Fruit fly (Drosophila melanogaster) whole organism, embryonic: ENCODE measurements around the gene CG12519.

Experiments
- B-H2 ChIP-seq: fragments of 200-800 bp; sonication (Bioruptor generic); optimal IDR thresholded peaks from 2 replicates; lab custom pipeline; 2018; ENCODE audit warnings: missing biosample characterization, mild to moderate bottlenecking, missing genetic modification characterization
- Bteb2 ChIP-seq: fragments of 200-800 bp; sonication (Bioruptor generic); optimal IDR thresholded peaks from 2 replicates; lab custom pipeline; 2016; ENCODE audit warnings: missing biosample characterization, missing genetic modification characterization
- C15 ChIP-seq: fragments of 200-800 bp; sonication (Bioruptor generic); IDR thresholded peaks from 3 replicates; pipeline ENCODE4 v1.3.6; 2022; ENCODE audit warnings: missing biosample characterization, missing genetic modification characterization
- CG10147 ChIP-seq: fragments of 200-800 bp; sonication (Bioruptor generic); optimal IDR thresholded peaks from 2 replicates; lab custom pipeline; 2019; ENCODE audit warnings: missing biosample characterization, mild to moderate bottlenecking, missing genetic modification characterization, moderate library complexity
- CG10431 ChIP-seq: fragments of 200-800 bp; sonication (Bioruptor generic); optimal IDR thresholded peaks from 3 replicates; lab custom pipeline; 2018; ENCODE audit warnings: missing biosample characterization, mild to moderate bottlenecking, missing genetic modification characterization
- CG10462 ChIP-seq: fragments of 200-800 bp; sonication (Bioruptor generic); optimal IDR thresholded peaks from 2 replicates; lab custom pipeline; 2016; ENCODE audit warnings: missing biosample characterization, missing genetic modification characterization
- CG10654 ChIP-seq: fragments of 200-800 bp; sonication (Bioruptor generic); optimal IDR thresholded peaks from 2 replicates; lab custom pipeline; 2016; ENCODE audit warnings: missing biosample characterization, missing genetic modification characterization
- CG11456 ChIP-seq: fragments of 200-800 bp; sonication (Bioruptor generic); IDR thresholded peaks from 3 replicates; pipeline ENCODE4 v1.3.6; 2022; ENCODE audit warnings: missing biosample characterization, missing genetic modification characterization
- CG12219 ChIP-seq: fragments of 200-800 bp; sonication (Bioruptor generic); optimal IDR thresholded peaks from 3 replicates; lab custom pipeline; 2018; ENCODE audit warnings: missing biosample characterization, mild to moderate bottlenecking, missing genetic modification characterization
- CG1233 ChIP-seq: fragments of 200-800 bp; sonication (Bioruptor generic); optimal IDR thresholded peaks from 4 replicates; lab custom pipeline; 2018; ENCODE audit warnings: missing biosample characterization, mild to moderate bottlenecking, missing genetic modification characterization
- CG12391 ChIP-seq: fragments of 200-800 bp; sonication (Bioruptor generic); optimal IDR thresholded peaks from 3 replicates; lab custom pipeline; 2018; ENCODE audit warnings: missing biosample characterization, mild to moderate bottlenecking, missing genetic modification characterization, moderate library complexity
- CG13296 ChIP-seq: fragments of 200-800 bp; sonication (Bioruptor generic); optimal IDR thresholded peaks from 3 replicates; lab custom pipeline; 2018; ENCODE audit warnings: missing biosample characterization, mild to moderate bottlenecking, missing genetic modification characterization
- CG14441 ChIP-seq: fragments of 200-800 bp; sonication (Bioruptor generic); IDR thresholded peaks from 2 replicates; pipeline ENCODE4 v1.3.6; 2022; ENCODE audit warnings: missing biosample characterization, missing genetic modification characterization
- CG15073 ChIP-seq: fragments of 200-800 bp; sonication (Bioruptor generic); optimal IDR thresholded peaks from 2 replicates; lab custom pipeline; 2016; ENCODE audit warnings: missing biosample characterization, missing genetic modification characterization
- CG16815 ChIP-seq: fragments of 200-800 bp; sonication (Bioruptor generic); optimal IDR thresholded peaks from 3 replicates; lab custom pipeline; 2017; ENCODE audit warnings: missing biosample characterization, mild to moderate bottlenecking, missing genetic modification characterization
- CG17328 ChIP-seq: fragments of 200-800 bp; sonication (Bioruptor generic); IDR thresholded peaks from 2 replicates; pipeline ENCODE4 v1.3.6; 2022; ENCODE audit warnings: missing biosample characterization, missing genetic modification characterization
- CG18011 ChIP-seq: fragments of 200-800 bp; sonication (Bioruptor generic); optimal IDR thresholded peaks from 2 replicates; lab custom pipeline; 2017; ENCODE audit warnings: missing biosample characterization, missing genetic modification characterization, mild to moderate bottlenecking, moderate library complexity, missing genotype
- CG31224 ChIP-seq: fragments of 200-800 bp; sonication (Bioruptor generic); IDR thresholded peaks from 2 replicates; pipeline ENCODE4 v1.3.6; 2022; ENCODE audit warnings: missing biosample characterization, missing genetic modification characterization
- CG32772 ChIP-seq: fragments of 200-800 bp; sonication (Bioruptor generic); IDR thresholded peaks from 2 replicates; pipeline ENCODE4 v1.3.6; 2022; ENCODE audit warnings: missing biosample characterization, missing genetic modification characterization
- CG4282 ChIP-seq: fragments of 200-800 bp; sonication (Bioruptor generic); optimal IDR thresholded peaks from 2 replicates; lab custom pipeline; 2016; ENCODE audit warnings: missing biosample characterization, missing genetic modification characterization
- CG8290 ChIP-seq, 3 experiments: fragments of 200-800 bp; sonication (Bioruptor generic); optimal IDR thresholded peaks; 2 replicates each; lab custom pipeline; 2016 to 2019; ENCODE audit warnings: missing biosample characterization in 3 of 3, missing genetic modification characterization in 3 of 3, mild to moderate bottlenecking in 2 of 3, moderate library complexity in 1 of 3
- CG8359 ChIP-seq: fragments of 200-800 bp; sonication (Bioruptor generic); optimal IDR thresholded peaks from 2 replicates; lab custom pipeline; 2017; ENCODE audit warnings: missing biosample characterization, mild to moderate bottlenecking, missing genetic modification characterization, borderline replicate concordance
- CG9609 ChIP-seq: fragments of 200-800 bp; sonication (Bioruptor generic); optimal IDR thresholded peaks from 3 replicates; lab custom pipeline; 2016; ENCODE audit warnings: missing biosample characterization, missing genetic modification characterization
- CG9932 ChIP-seq: fragments of 200-800 bp; sonication (Bioruptor generic); IDR thresholded peaks from 2 replicates; pipeline ENCODE4 v1.3.6; 2022; ENCODE audit warnings: missing biosample characterization, missing genetic modification characterization
- Deaf1 ChIP-seq: fragments of 200-800 bp; optimal IDR thresholded peaks from 3 replicates; lab custom pipeline; 2019; ENCODE audit warnings: missing biosample characterization, mild to moderate bottlenecking, missing genetic modification characterization, moderate library complexity
- Dp ChIP-seq: fragments of 200-800 bp; sonication (Bioruptor generic); optimal IDR thresholded peaks from 2 replicates; lab custom pipeline; 2018; ENCODE audit warnings: missing biosample characterization, mild to moderate bottlenecking, missing genetic modification characterization, moderate library complexity
- E2f1 ChIP-seq: fragments of 200-800 bp; sonication (Bioruptor generic); IDR thresholded peaks from 2 replicates; pipeline ENCODE4 v1.3.6; 2022; ENCODE audit warnings: missing biosample characterization, missing genetic modification characterization
- Fer1 ChIP-seq: fragments of 200-800 bp; sonication (Bioruptor generic); optimal IDR thresholded peaks from 2 replicates; lab custom pipeline; 2017; ENCODE audit warnings: missing biosample characterization, mild to moderate bottlenecking, missing genetic modification characterization
- H15 ChIP-seq: fragments of 200-800 bp; sonication (Bioruptor generic); IDR thresholded peaks from 3 replicates; pipeline ENCODE4 v1.3.6; 2022; ENCODE audit warnings: missing biosample characterization, missing genetic modification characterization
- HHEX ChIP-seq: fragments of 200-800 bp; sonication (Bioruptor generic); optimal IDR thresholded peaks from 3 replicates; lab custom pipeline; 2017; ENCODE audit warnings: missing biosample characterization, mild to moderate bottlenecking, missing genetic modification characterization, missing genetic modification reagents
- HLHmδ ChIP-seq: fragments of 200-800 bp; sonication (Bioruptor generic); optimal IDR thresholded peaks from 2 replicates; lab custom pipeline; 2018; ENCODE audit warnings: missing biosample characterization, mild to moderate bottlenecking, missing genetic modification characterization, moderate library complexity
- Lim3 ChIP-seq: fragments of 200-800 bp; sonication (Bioruptor generic); IDR thresholded peaks from 2 replicates; pipeline ENCODE4 v1.3.6; 2022; ENCODE audit warnings: missing biosample characterization, missing genetic modification characterization
- NFAT ChIP-seq: fragments of 200-800 bp; sonication (Bioruptor generic); IDR thresholded peaks from 2 replicates; pipeline ENCODE4 v1.3.6; 2022; ENCODE audit warnings: missing biosample characterization, missing genetic modification characterization
- Neu2 ChIP-seq: fragments of 200-800 bp; sonication (Bioruptor generic); optimal IDR thresholded peaks from 3 replicates; lab custom pipeline; 2016; ENCODE audit warnings: missing biosample characterization, missing genetic modification characterization, borderline replicate concordance
- Poxn ChIP-seq: fragments of 200-800 bp; sonication (Bioruptor generic); IDR thresholded peaks from 2 replicates; pipeline ENCODE4 v1.3.6; 2022; ENCODE audit warnings: missing biosample characterization, missing genetic modification characterization
- Ptx1 ChIP-seq: fragments of 200-800 bp; sonication (Bioruptor generic); IDR thresholded peaks from 2 replicates; pipeline ENCODE4 v1.3.6; 2022; ENCODE audit warnings: missing biosample characterization, missing genetic modification characterization
- btn ChIP-seq: fragments of 200-800 bp; sonication (Bioruptor generic); optimal IDR thresholded peaks from 2 replicates; lab custom pipeline; 2016; ENCODE audit warnings: missing biosample characterization, missing genetic modification characterization
- her ChIP-seq: fragments of 200-800 bp; sonication (Bioruptor generic); optimal IDR thresholded peaks from 2 replicates; lab custom pipeline; 2016; ENCODE audit warnings: missing biosample characterization, missing genetic modification characterization
- jigr1 ChIP-seq: fragments of 200-800 bp; sonication (Bioruptor generic); IDR thresholded peaks from 3 replicates; pipeline ENCODE4 v1.3.6; 2022; ENCODE audit warnings: missing biosample characterization, missing genetic modification characterization
- jumu ChIP-seq: fragments of 200-800 bp; sonication (Bioruptor generic); optimal IDR thresholded peaks from 3 replicates; lab custom pipeline; 2016; ENCODE audit warnings: missing biosample characterization, missing genetic modification characterization
- lab ChIP-seq: fragments of 200-800 bp; sonication (Bioruptor generic); optimal IDR thresholded peaks from 3 replicates; lab custom pipeline; 2017; ENCODE audit warnings: missing biosample characterization, missing genetic modification characterization, mild to moderate bottlenecking, moderate library complexity, missing genetic modification reagents
- luna ChIP-seq: fragments of 200-800 bp; sonication (Bioruptor generic); optimal IDR thresholded peaks from 2 replicates; lab custom pipeline; 2016; ENCODE audit warnings: missing biosample characterization, missing genetic modification characterization
- nom ChIP-seq: fragments of 200-800 bp; sonication (Bioruptor generic); optimal IDR thresholded peaks from 2 replicates; lab custom pipeline; 2017; ENCODE audit warnings: missing biosample characterization, missing genetic modification characterization, mild to moderate bottlenecking, moderate library complexity, missing genetic modification reagents
- odd ChIP-seq: fragments of 200-800 bp; sonication (Bioruptor generic); optimal IDR thresholded peaks from 2 replicates; lab custom pipeline; 2017; ENCODE audit warnings: missing biosample characterization, mild to moderate bottlenecking, missing genetic modification characterization
- pfk ChIP-seq: fragments of 200-800 bp; sonication (Bioruptor generic); optimal IDR thresholded peaks from 2 replicates; lab custom pipeline; 2018; ENCODE audit warnings: missing biosample characterization, mild to moderate bottlenecking, missing genetic modification characterization, moderate library complexity
- run ChIP-seq: fragments of 200-800 bp; sonication (Bioruptor generic); optimal IDR thresholded peaks from 3 replicates; lab custom pipeline; 2018; ENCODE audit warnings: missing biosample characterization, mild to moderate bottlenecking, missing genetic modification characterization
- sisA ChIP-seq: fragments of 200-800 bp; sonication (Bioruptor generic); IDR thresholded peaks from 2 replicates; pipeline ENCODE4 v1.3.6; 2022; ENCODE audit warnings: missing biosample characterization, missing genetic modification characterization
- slbo ChIP-seq: fragments of 200-800 bp; sonication (Bioruptor generic); IDR thresholded peaks from 2 replicates; pipeline ENCODE4 v1.3.6; 2022; ENCODE audit warnings: missing biosample characterization, missing genetic modification characterization
- trem ChIP-seq: fragments of 200-800 bp; optimal IDR thresholded peaks from 3 replicates; lab custom pipeline; 2019; ENCODE audit warnings: missing biosample characterization, mild to moderate bottlenecking, missing genetic modification characterization, moderate library complexity
- tup ChIP-seq: fragments of 200-800 bp; sonication (Bioruptor generic); optimal IDR thresholded peaks from 2 replicates; lab custom pipeline; 2016; ENCODE audit warnings: missing biosample characterization, mild to moderate bottlenecking, missing genetic modification characterization, moderate library complexity
- zen2 ChIP-seq: fragments of 200-800 bp; sonication (Bioruptor generic); IDR thresholded peaks from 3 replicates; pipeline ENCODE4 v1.3.6; 2022; ENCODE audit warnings: missing biosample characterization, missing genetic modification characterization; ENCODE audit not compliant: partially characterized antibody

The CG12519 gene

dm6 chr3L:19444092-19444491, 28.2 kb upstream of the CG12519 start (continued):
- TF ChIP-seq CG1233 (GFP tag; lab: Kevin White, UChicago) = no peak
- no peak for TF ChIP-seq CG32772 (GFP tag; lab: Robert Waterston, UW)
- TF ChIP-seq trem = no peak
- no peak for TF ChIP-seq run (tag; lab: Kevin White, UChicago)
- TF ChIP-seq CG18011 (GFP tag; lab: Kevin White, UChicago) = no peak
- no peak for TF ChIP-seq C15 (GFP tag; lab: Robert Waterston, UW)
- TF ChIP-seq CG14441 (GFP tag; lab: Robert Waterston, UW) = no peak
- TF ChIP-seq Dp (GFP tag; lab: Kevin White, UChicago) = no peak
- peak; percentile 40; the same call in 1 of the 2 replicates for TF ChIP-seq Ptx1 (GFP tag; lab: Robert Waterston, UW)
- TF ChIP-seq luna = no peak
- 0 out of 2 replicates have a peak, but pooled peaks have one; percentile 14 for TF ChIP-seq E2f1 (GFP tag; lab: Robert Waterston, UW)
- TF ChIP-seq CG8290 (GFP tag; optimal IDR thresholded peaks at IDR 0.05; lab: Kevin White, UChicago) = no peak
- TF ChIP-seq CG8290 (tag; optimal IDR thresholded peaks at IDR 0.05; lab: Kevin White, UChicago) = peak in 1 of 2 experiments; percentile 57
- TF ChIP-seq sisA (GFP tag; lab: Robert Waterston, UW) = peak; percentile 39; the same call in 1 of the 2 replicates
- no peak for TF ChIP-seq odd (GFP tag; lab: Kevin White, UChicago)
- no peak for TF ChIP-seq jumu (GFP tag; lab: Kevin White, UChicago)
- no peak for TF ChIP-seq her
- no peak for TF ChIP-seq CG31224
- TF ChIP-seq CG10147 (GFP tag; lab: Kevin White, UChicago) = no peak
- no peak for TF ChIP-seq HHEX (GFP tag; lab: Kevin White, UChicago)
- TF ChIP-seq nom = no peak
- TF ChIP-seq lab (GFP tag; lab: Kevin White, UChicago) = peak; percentile 35
- no peak for TF ChIP-seq tup
- no peak for TF ChIP-seq CG8359
- 0 out of 3 replicates have a peak, but pooled peaks have one; percentile 19 for TF ChIP-seq jigr1
- TF ChIP-seq HLHmδ (GFP tag; lab: Kevin White, UChicago) = no peak
- no peak for TF ChIP-seq Bteb2 (GFP tag; lab: Kevin White, UChicago)
- TF ChIP-seq CG11456 (GFP tag; lab: Robert Waterston, UW) = 0 out of 3 replicates have a peak, but pooled peaks have one; percentile 6
- no peak for TF ChIP-seq pfk (GFP tag; lab: Kevin White, UChicago)
- no peak for TF ChIP-seq CG13296 (GFP tag; lab: Kevin White, UChicago)
- TF ChIP-seq slbo = peak; percentile 38; the same call in 1 of the 2 replicates
- TF ChIP-seq CG9932 (GFP tag; lab: Robert Waterston, UW) = no peak
- TF ChIP-seq zen2 = no peak
- TF ChIP-seq CG4282 (GFP tag; lab: Kevin White, UChicago) = no peak
- TF ChIP-seq Neu2 (GFP tag; lab: Kevin White, UChicago) = no peak
- TF ChIP-seq CG12219 = no peak
- TF ChIP-seq CG9609 (GFP tag; lab: Kevin White, UChicago) = no peak
- no peak for TF ChIP-seq CG16815 (GFP tag; lab: Kevin White, UChicago)
- TF ChIP-seq Lim3 = no peak
- TF ChIP-seq B-H2 (GFP tag; lab: Kevin White, UChicago) = no peak
- no peak for TF ChIP-seq CG15073 (GFP tag; lab: Kevin White, UChicago)
- TF ChIP-seq CG10462 = no peak
- no peak for TF ChIP-seq CG12391
- TF ChIP-seq CG17328 = no peak
- TF ChIP-seq Deaf1 (tag; lab: Kevin White, UChicago) = no peak
- 0 out of 3 replicates have a peak, but pooled peaks have one; percentile 37 for TF ChIP-seq H15 (GFP tag; lab: Robert Waterston, UW)
- TF ChIP-seq Poxn (GFP tag; lab: Robert Waterston, UW) = no peak
- no peak for TF ChIP-seq Fer1 (GFP tag; lab: Kevin White, UChicago)
- no peak for TF ChIP-seq CG10431
- no peak for TF ChIP-seq NFAT (GFP tag; lab: Robert Waterston, UW)
- TF ChIP-seq CG10654 = no peak
- no peak for TF ChIP-seq btn (GFP tag; lab: Kevin White, UChicago)
